Fruit fly (Drosophila melanogaster): ENCODE measurements around the gene Nrt.

DNA sequence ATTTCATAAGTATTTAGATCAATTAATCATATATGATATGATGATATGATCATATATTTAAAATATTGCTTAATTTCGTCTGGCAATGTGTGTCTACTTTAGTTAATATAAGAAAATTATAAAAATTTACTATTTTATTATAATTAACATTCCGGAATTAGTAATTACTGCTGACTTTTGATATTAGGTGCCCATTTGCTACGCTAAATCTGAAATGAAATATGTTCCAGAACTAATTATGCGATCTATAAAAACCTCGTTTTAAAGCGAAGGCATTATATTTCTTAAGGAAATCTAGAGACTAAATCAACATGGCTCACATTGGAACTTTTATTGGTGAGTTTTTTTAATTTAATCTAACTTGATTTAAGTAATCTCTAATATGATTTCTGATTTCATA, 10.7 kb upstream of the Nrt start, which contains the start of gene CG42852:
- TF ChIP-seq CG1620 (GFP tag; optimal IDR thresholded peaks at IDR 0.05): no peak
- TF ChIP-seq CG33017 (tag; optimal IDR thresholded peaks at IDR 0.05): no peak
- TF ChIP-seq Mnt (GFP tag; optimal IDR thresholded peaks at IDR 0.05): no peak
- TF ChIP-seq Hr96 (GFP tag; optimal IDR thresholded peaks at IDR 0.05): no peak
- no peak for TF ChIP-seq CG14711 (tag; optimal IDR thresholded peaks at IDR 0.05)
- TF ChIP-seq ovo (GFP tag; optimal IDR thresholded peaks at IDR 0.05): no peak
- no peak for TF ChIP-seq CG12768 (GFP tag; optimal IDR thresholded peaks at IDR 0.05)
- no peak for TF ChIP-seq tj (GFP tag; optimal IDR thresholded peaks at IDR 0.05)
- TF ChIP-seq CG7045 (GFP tag; optimal IDR thresholded peaks at IDR 0.05): no peak
